Fruit fly (Drosophila melanogaster): ENCODE data around the gene nSMase.

DNA sequence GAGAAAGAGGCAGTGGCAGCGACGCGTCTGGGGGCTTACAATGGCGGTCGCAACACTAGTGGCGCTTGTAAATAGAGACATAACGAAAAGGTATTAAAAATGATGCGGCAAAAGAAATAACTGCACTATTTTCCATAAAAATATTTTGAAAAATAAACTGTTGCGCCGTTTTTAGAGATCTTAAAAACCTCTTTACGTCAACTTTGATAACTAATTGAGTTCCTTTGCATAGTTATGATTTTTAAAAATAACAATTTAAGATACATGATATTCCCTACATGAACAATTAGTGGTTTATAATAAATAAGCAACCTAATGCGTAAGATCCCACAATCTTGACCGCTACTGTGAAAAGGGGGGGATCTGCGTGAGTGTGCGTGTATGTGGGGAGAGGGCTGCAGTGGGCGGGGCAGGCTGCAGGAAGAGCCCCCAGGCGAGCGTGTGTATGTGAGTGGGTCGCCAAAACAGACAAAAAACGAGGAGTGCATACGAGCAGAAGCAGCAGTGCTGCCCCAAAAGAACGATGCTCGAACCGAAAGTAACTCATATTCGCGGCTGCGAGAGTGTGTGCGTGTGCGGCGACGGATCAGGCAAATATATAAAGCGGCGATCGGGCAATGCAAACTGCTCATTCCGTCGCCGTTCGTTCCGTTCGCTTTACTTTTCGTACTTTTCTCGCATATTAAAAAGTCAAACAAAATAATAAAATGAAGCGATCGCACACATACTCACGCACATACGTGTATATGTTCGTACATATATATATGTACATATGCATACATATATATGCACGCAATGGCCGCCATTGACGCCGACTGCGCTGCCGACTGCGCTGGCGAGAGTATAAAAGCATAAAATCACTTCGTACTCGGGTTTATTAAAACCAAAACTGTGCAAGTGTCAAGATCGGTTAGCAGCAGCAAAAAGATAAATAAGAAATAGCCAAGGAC, 30.0 kb downstream of the nSMase start:
- no peak for TF ChIP-seq CG8478 (optimal IDR thresholded peaks at IDR 0.05)
- TF ChIP-seq psq (optimal IDR thresholded peaks at IDR 0.05), result no peak
- no peak for TF ChIP-seq EcR (GFP tag; optimal IDR thresholded peaks at IDR 0.05)
- no peak for TF ChIP-seq Dll (optimal IDR thresholded peaks at IDR 0.05)
- no peak for TF ChIP-seq usp (GFP tag; optimal IDR thresholded peaks at IDR 0.05)
- no peak for TF ChIP-seq pan (optimal IDR thresholded peaks at IDR 0.05)

Measured in whole organism.